Fruit fly (Drosophila melanogaster): Measurements from ENCODE around the gene msk.
A peak's percentile ranks its signal among the peaks of the same experiment; 100 is the strongest.

msk gene

DNA sequence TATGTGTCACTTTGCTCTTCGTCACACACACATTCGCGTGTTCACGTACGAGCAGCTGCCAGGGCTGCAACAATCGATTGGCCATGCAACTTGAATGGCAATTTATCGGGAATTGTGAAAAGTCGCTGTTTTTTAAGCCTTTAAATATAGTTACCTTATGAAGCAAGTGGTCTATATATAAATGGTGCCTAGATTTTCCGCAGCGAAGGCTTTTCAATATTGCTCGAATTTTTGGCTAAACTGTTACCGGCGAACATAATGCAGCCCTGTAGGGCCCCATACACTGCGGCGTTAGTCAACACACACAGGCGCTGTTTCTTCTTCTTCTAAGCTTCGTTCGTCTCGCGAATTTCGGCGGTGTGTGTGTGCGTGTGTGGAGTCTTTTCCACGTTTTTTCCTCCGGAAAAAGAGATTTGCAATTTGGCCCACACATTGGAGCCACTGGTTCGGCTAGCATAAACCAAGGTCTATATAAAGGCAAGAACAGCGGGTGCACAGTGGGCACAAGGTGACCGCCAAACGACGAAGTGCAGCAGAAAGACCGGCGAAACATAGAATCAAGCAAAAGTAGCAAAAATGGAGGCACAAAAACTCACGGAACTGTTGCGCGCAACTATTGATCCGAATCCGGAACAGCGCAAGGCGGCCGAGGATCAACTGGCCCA lies at the start of gene msk, which contains the start of gene Arp3 (continued):
- TF ChIP-seq GATAe (GFP tag; conservative IDR thresholded peaks at IDR 0.05) (peak; percentile 31; the same call in 1 of the 2 replicates), Pdp1 (GFP tag; optimal IDR thresholded peaks at IDR 0.05) (peak; percentile 86 to 91), CG16815 (GFP tag; optimal IDR thresholded peaks at IDR 0.05) (peak; percentile 74), CG1602 (GFP tag; optimal IDR thresholded peaks at IDR 0.05) (peak; percentile 76), CG4360 (GFP tag; IDR thresholded peaks at IDR 0.05) (no peak), Nf-YA (GFP tag; IDR thresholded peaks at IDR 0.05) (0 out of 2 replicates have a peak, but pooled peaks have one; percentile 31), CG2202 (tag; optimal IDR thresholded peaks at IDR 0.05) (peak; percentile 34), chn (GFP tag; optimal IDR thresholded peaks at IDR 0.05) (peak; percentile 84), sens-2 (GFP tag; IDR thresholded peaks at IDR 0.05) (no peak), sna (GFP tag; IDR thresholded peaks at IDR 0.05; ENCODE audit: partially characterized antibody) (0 out of 2 replicates have a peak, but pooled peaks have one; percentile 29), lola (GFP tag; optimal IDR thresholded peaks at IDR 0.05) (peak in 1 of 3 experiments; percentile 64), Poxn (GFP tag; IDR thresholded peaks at IDR 0.05) (no peak), CG9609 (GFP tag; optimal IDR thresholded peaks at IDR 0.05) (peak; percentile 88), CG9817 (tag; optimal IDR thresholded peaks at IDR 0.05) (peak; percentile 86), Kr (GFP tag; optimal IDR thresholded peaks at IDR 0.05) (no peak), CG12155 (GFP tag; optimal IDR thresholded peaks at IDR 0.05) (peak; percentile 86), chm (GFP tag; IDR thresholded peaks at IDR 0.05) (peak; percentile 43; the same call in 1 of the 2 replicates), fru (optimal IDR thresholded peaks at IDR 0.05) (no peak), gsb (GFP tag; IDR thresholded peaks at IDR 0.05) (no peak), oc (tag; optimal IDR thresholded peaks at IDR 0.05) (no peak), HLH4C (GFP tag; IDR thresholded peaks at IDR 0.05; ENCODE audit: partially characterized antibody) (peak; percentile 55; the same call in 1 of the 3 replicates), hth (optimal IDR thresholded peaks at IDR 0.05) (no peak), CG10959 (GFP tag; IDR thresholded peaks at IDR 0.05) (0 out of 2 replicates have a peak, but pooled peaks have one; percentile 30), CG9215 (GFP tag; IDR thresholded peaks at IDR 0.05) (peak; percentile 83), Bgb (GFP tag; IDR thresholded peaks at IDR 0.05; ENCODE audit: partially characterized antibody) (peak; percentile 51), CG34376 (GFP tag; optimal IDR thresholded peaks at IDR 0.05) (peak; percentile 86), Nf-YB (GFP tag; optimal IDR thresholded peaks at IDR 0.05) (peak; percentile 49), CG8281 (tag; optimal IDR thresholded peaks at IDR 0.05) (peak; percentile 37), CG9932 (GFP tag; IDR thresholded peaks at IDR 0.05) (peak; percentile 89), CG3407 (GFP tag; optimal IDR thresholded peaks at IDR 0.05) (no peak), grn (GFP tag; optimal IDR thresholded peaks at IDR 0.05) (peak; percentile 16), Sox100B (GFP tag; optimal IDR thresholded peaks at IDR 0.05) (no peak), CrebB (tag; optimal IDR thresholded peaks at IDR 0.05) (peak; percentile 35), pita (GFP tag; optimal IDR thresholded peaks at IDR 0.05) (no peak), CG31388 (GFP tag; optimal IDR thresholded peaks at IDR 0.05) (peak; percentile 58), Tbp (GFP tag; optimal IDR thresholded peaks at IDR 0.05) (no peak), Hey (tag; optimal IDR thresholded peaks at IDR 0.05) (no peak), sens (GFP tag) (peak; percentile 97), Lim3 (GFP tag; IDR thresholded peaks at IDR 0.05) (no peak; the same call in 1 of the 2 replicates), org-1 (GFP tag; optimal IDR thresholded peaks at IDR 0.05) (peak; percentile 71), H2.0 (GFP tag; IDR thresholded peaks at IDR 0.05) (peak; percentile 69), fd96Cb (tag; optimal IDR thresholded peaks at IDR 0.05) (peak; percentile 65), wor (GFP tag; IDR thresholded peaks at IDR 0.05) (no peak), CG8924 (tag; optimal IDR thresholded peaks at IDR 0.05) (no peak), CG10321 (GFP tag; IDR thresholded peaks at IDR 0.05) (no peak), Antp (GFP tag; optimal IDR thresholded peaks at IDR 0.05) (peak; percentile 95), Stat92E (GFP tag; optimal IDR thresholded peaks at IDR 0.05) (peak in 1 of 3 experiments; percentile 59), chinmo (GFP tag; IDR thresholded peaks at IDR 0.05; ENCODE audit: partially characterized antibody) (no peak), CG3726 (GFP tag; IDR thresholded peaks at IDR 0.05) (no peak), Lhr (GFP tag; optimal IDR thresholded peaks at IDR 0.05) (peak; percentile 66)

All from whole organism, embryonic.